Fruit fly (Drosophila melanogaster) whole organism, embryonic: ENCODE results near the gene CG43999.

Experiments used
- Atf-2 ChIP-seq: fragments of 200-800 bp; sonication (Bioruptor generic); optimal IDR thresholded peaks from 2 replicates; lab custom pipeline; 2016; ENCODE audit warnings: missing biosample characterization, missing genetic modification characterization
- B-H2 ChIP-seq: fragments of 200-800 bp; sonication (Bioruptor generic); optimal IDR thresholded peaks from 2 replicates; lab custom pipeline; 2018; ENCODE audit warnings: missing biosample characterization, mild to moderate bottlenecking, missing genetic modification characterization
- CG10209 ChIP-seq: fragments of 200-800 bp; sonication (Bioruptor generic); optimal IDR thresholded peaks from 3 replicates; lab custom pipeline; 2017; ENCODE audit warnings: missing biosample characterization, mild to moderate bottlenecking, missing genetic modification characterization, missing genetic modification reagents
- CG10366 ChIP-seq: fragments of 200-800 bp; sonication (Bioruptor generic); IDR thresholded peaks from 2 replicates; pipeline ENCODE4 v1.3.6; 2022; ENCODE audit warnings: missing biosample characterization, missing genetic modification characterization
- CG10462 ChIP-seq: fragments of 200-800 bp; sonication (Bioruptor generic); optimal IDR thresholded peaks from 2 replicates; lab custom pipeline; 2016; ENCODE audit warnings: missing biosample characterization, missing genetic modification characterization
- CG11695 ChIP-seq: fragments of 200-800 bp; sonication (Bioruptor generic); IDR thresholded peaks from 3 replicates; pipeline ENCODE4 v1.3.6; 2022; ENCODE audit warnings: missing biosample characterization, missing genetic modification characterization
- CG13775 ChIP-seq: fragments of 200-800 bp; sonication (Bioruptor generic); optimal IDR thresholded peaks from 3 replicates; lab custom pipeline; 2017; ENCODE audit warnings: missing biosample characterization, mild to moderate bottlenecking, missing genetic modification characterization
- CG14014 ChIP-seq: fragments of 200-800 bp; sonication (Bioruptor generic); IDR thresholded peaks from 2 replicates; pipeline ENCODE4 v1.3.6; 2022; ENCODE audit warnings: missing biosample characterization, missing genetic modification characterization
- CG15269 ChIP-seq: fragments of 200-800 bp; sonication (Bioruptor generic); optimal IDR thresholded peaks from 2 replicates; lab custom pipeline; 2018; ENCODE audit warnings: missing biosample characterization, mild to moderate bottlenecking, missing genetic modification characterization, moderate library complexity
- CG15514 ChIP-seq: fragments of 200-800 bp; sonication (Bioruptor generic); optimal IDR thresholded peaks from 3 replicates; lab custom pipeline; 2017; ENCODE audit warnings: missing biosample characterization, missing genetic modification characterization, mild to moderate bottlenecking, moderate library complexity, missing genetic modification reagents
- CG1602 ChIP-seq: fragments of 200-800 bp; sonication (Bioruptor generic); optimal IDR thresholded peaks from 3 replicates; lab custom pipeline; 2016; ENCODE audit warnings: missing biosample characterization, missing genetic modification characterization
- CG17328 ChIP-seq: fragments of 200-800 bp; sonication (Bioruptor generic); IDR thresholded peaks from 2 replicates; pipeline ENCODE4 v1.3.6; 2022; ENCODE audit warnings: missing biosample characterization, missing genetic modification characterization
- CG17361 ChIP-seq: fragments of 200-800 bp; sonication (Bioruptor generic); IDR thresholded peaks from 3 replicates; pipeline ENCODE4 v1.3.6; 2022; ENCODE audit warnings: missing biosample characterization, missing genetic modification characterization
- CG2199 ChIP-seq: fragments of 200-800 bp; sonication (Bioruptor generic); IDR thresholded peaks from 3 replicates; pipeline ENCODE4 v1.3.6; 2022; ENCODE audit warnings: missing biosample characterization, missing genetic modification characterization
- CG2678 ChIP-seq: fragments of 200-800 bp; sonication (Bioruptor generic); optimal IDR thresholded peaks from 3 replicates; lab custom pipeline; 2019; ENCODE audit warnings: missing biosample characterization, mild to moderate bottlenecking, missing genetic modification characterization, moderate library complexity
- CG33557 ChIP-seq: fragments of 200-800 bp; sonication (Bioruptor generic); optimal IDR thresholded peaks from 2 replicates; lab custom pipeline; 2019; ENCODE audit warnings: missing biosample characterization, mild to moderate bottlenecking, missing genetic modification characterization, moderate library complexity
- CG34422 ChIP-seq: fragments of 200-800 bp; sonication (Bioruptor generic); IDR thresholded peaks from 3 replicates; pipeline ENCODE4 v1.3.6; 2022; ENCODE audit warnings: missing biosample characterization, missing genetic modification characterization
- CG3726 ChIP-seq: fragments of 200-800 bp; sonication (Bioruptor generic); IDR thresholded peaks from 3 replicates; pipeline ENCODE4, ENCODE4 v1.3.6; 2022; ENCODE audit warnings: missing biosample characterization, missing genetic modification characterization
- CG4707 ChIP-seq: fragments of 200-800 bp; sonication (Bioruptor generic); optimal IDR thresholded peaks from 2 replicates; lab custom pipeline; 2018; ENCODE audit warnings: missing biosample characterization, mild to moderate bottlenecking, missing genetic modification characterization, moderate library complexity
- CG4820 ChIP-seq: fragments of 200-800 bp; sonication (Bioruptor generic); optimal IDR thresholded peaks from 3 replicates; lab custom pipeline; 2016; ENCODE audit warnings: missing biosample characterization, missing genetic modification characterization
- CG6765 ChIP-seq: fragments of 200-800 bp; sonication (Bioruptor generic); optimal IDR thresholded peaks from 3 replicates; lab custom pipeline; 2017; ENCODE audit warnings: missing biosample characterization, mild to moderate bottlenecking, missing genetic modification characterization
- CG9817 ChIP-seq: fragments of 200-800 bp; sonication (Bioruptor generic); optimal IDR thresholded peaks from 2 replicates; lab custom pipeline; 2018; ENCODE audit warnings: missing biosample characterization, mild to moderate bottlenecking, missing genetic modification characterization, moderate library complexity
- CG9932 ChIP-seq: fragments of 200-800 bp; sonication (Bioruptor generic); IDR thresholded peaks from 2 replicates; pipeline ENCODE4 v1.3.6; 2022; ENCODE audit warnings: missing biosample characterization, missing genetic modification characterization
- CHES-1-like ChIP-seq: fragments of 200-800 bp; sonication (Bioruptor generic); optimal IDR thresholded peaks from 2 replicates; lab custom pipeline; 2016; ENCODE audit warnings: missing biosample characterization, missing genetic modification characterization
- Dad ChIP-seq: fragments of 200-800 bp; sonication (Bioruptor generic); optimal IDR thresholded peaks from 3 replicates; lab custom pipeline; 2016; ENCODE audit warnings: missing biosample characterization, missing genetic modification characterization
- Dip2 ChIP-seq: fragments of 200-800 bp; sonication (Bioruptor generic); IDR thresholded peaks from 2 replicates; pipeline ENCODE4 v1.3.6; 2022; ENCODE audit warnings: missing biosample characterization, missing genetic modification characterization
- Fer2 ChIP-seq: fragments of 200-800 bp; sonication (Bioruptor generic); optimal IDR thresholded peaks from 2 replicates; lab custom pipeline; 2018; ENCODE audit warnings: missing biosample characterization, mild to moderate bottlenecking, missing genetic modification characterization, moderate library complexity
- HLH54F ChIP-seq: fragments of 200-800 bp; sonication (Bioruptor generic); optimal IDR thresholded peaks from 3 replicates; lab custom pipeline; 2016; ENCODE audit warnings: missing biosample characterization, missing genetic modification characterization
- Hr3 ChIP-seq: fragments of 200-800 bp; sonication (Bioruptor generic); optimal IDR thresholded peaks from 3 replicates; lab custom pipeline; 2016; ENCODE audit warnings: missing biosample characterization, missing genetic modification characterization
- Hr78 ChIP-seq, 2 experiments: fragments of 200-800 bp in 1 of 2; fragments of >200 bp in 1 of 2; sonication (Bioruptor generic) in 1 of 2; optimal IDR thresholded peaks; 2 replicates each; lab custom pipeline; 2017 to 2019; ENCODE audit warnings: missing biosample characterization in 2 of 2, missing genetic modification characterization in 2 of 2, mild to moderate bottlenecking in 1 of 2, moderate library complexity in 1 of 2
- Med ChIP-seq: fragments of 200-800 bp; sonication (Bioruptor generic); peaks from one replicate; lab custom pipeline; 2016; ENCODE audit warnings: missing biosample characterization, missing genetic modification characterization, mild to moderate bottlenecking, inconsistent platforms, moderate library complexity
- Sox102F ChIP-seq: fragments of 200-800 bp; sonication (Bioruptor generic); optimal IDR thresholded peaks from 2 replicates; lab custom pipeline; 2018; ENCODE audit warnings: missing biosample characterization, mild to moderate bottlenecking, missing genetic modification characterization, moderate library complexity
- Ssrp ChIP-seq: fragments of 200-800 bp; sonication (Bioruptor generic); optimal IDR thresholded peaks from 2 replicates; lab custom pipeline; 2018; ENCODE audit warnings: missing biosample characterization, mild to moderate bottlenecking, missing genetic modification characterization, moderate library complexity
- chif ChIP-seq, 2 experiments: fragments of 200-800 bp; sonication (Bioruptor generic); optimal IDR thresholded peaks; 3 replicates each; lab custom pipeline; 2016; ENCODE audit warnings: missing biosample characterization in 2 of 2, missing genetic modification characterization in 2 of 2
- fd96Cb ChIP-seq: fragments of 200-800 bp; sonication (Bioruptor generic); optimal IDR thresholded peaks from 2 replicates; lab custom pipeline; 2018; ENCODE audit warnings: missing biosample characterization, mild to moderate bottlenecking, missing genetic modification characterization, moderate library complexity
- gcm ChIP-seq: fragments of 200-800 bp; sonication (Bioruptor generic); optimal IDR thresholded peaks from 2 replicates; lab custom pipeline; 2019; ENCODE audit warnings: missing biosample characterization, mild to moderate bottlenecking, missing genetic modification characterization, moderate library complexity
- lmd ChIP-seq: fragments of 200-800 bp; sonication (Bioruptor generic); IDR thresholded peaks from 2 replicates; pipeline ENCODE4 v1.3.6; 2022; ENCODE audit warnings: missing biosample characterization, missing genetic modification characterization
- lov ChIP-seq, 2 experiments: fragments of 200-800 bp in 1 of 2; fragments of >200 bp in 1 of 2; sonication (Bioruptor generic) in 1 of 2; IDR thresholded peaks in 1 of 2; optimal IDR thresholded peaks in 1 of 2; 2 replicates in 1 of 2; 3 replicates in 1 of 2; pipeline versions ENCODE4 v1.3.6 to Lab custom; 2017 to 2022; ENCODE audit warnings: missing biosample characterization in 1 of 2, missing genetic modification characterization in 1 of 2
- otp ChIP-seq: fragments of 200-800 bp; sonication (Bioruptor generic); IDR thresholded peaks from 3 replicates; pipeline ENCODE4, ENCODE4 v1.3.6; 2022; ENCODE audit warnings: missing biosample characterization, missing genetic modification characterization
- prd ChIP-seq, 3 experiments: fragments of >200 bp in 2 of 3; fragments of 200-800 bp in 1 of 3; sonication (Bioruptor generic) in 1 of 3; optimal IDR thresholded peaks in 2 of 3; IDR thresholded peaks in 1 of 3; 2 replicates in 2 of 3; 3 replicates in 1 of 3; pipeline versions ENCODE4 v1.3.6 to Lab custom; 2017 to 2022; ENCODE audit warnings: missing biosample characterization in 1 of 3, missing genetic modification characterization in 1 of 3
- pum ChIP-seq: fragments of 200-800 bp; sonication (Bioruptor generic); optimal IDR thresholded peaks from 2 replicates; lab custom pipeline; 2016; ENCODE audit warnings: missing biosample characterization, missing genetic modification characterization
- ranshi ChIP-seq: fragments of 200-800 bp; sonication (Bioruptor generic); IDR thresholded peaks from 2 replicates; pipeline ENCODE4 v1.3.6; 2022; ENCODE audit warnings: missing biosample characterization, missing genetic modification characterization
- row ChIP-seq: fragments of 200-800 bp; sonication (Bioruptor generic); IDR thresholded peaks from 3 replicates; pipeline ENCODE4 v1.3.6; 2022; ENCODE audit warnings: missing biosample characterization, missing genetic modification characterization
- sqz ChIP-seq: fragments of 200-800 bp; sonication (Bioruptor generic); optimal IDR thresholded peaks from 3 replicates; lab custom pipeline; 2018; ENCODE audit warnings: missing biosample characterization, mild to moderate bottlenecking, missing genetic modification characterization
- stc ChIP-seq: fragments of 200-800 bp; sonication (Bioruptor generic); IDR thresholded peaks from 2 replicates; pipeline ENCODE4 v1.3.6; 2022; ENCODE audit warnings: missing biosample characterization, missing genetic modification characterization
- ttk ChIP-seq: fragments of 200-800 bp; sonication (Bioruptor generic); IDR thresholded peaks from 2 replicates; pipeline ENCODE4 v2.1.2; 2022; ENCODE audit warnings: missing biosample characterization, missing genetic modification characterization
- vfl ChIP-seq: fragments of 200-800 bp; sonication (Bioruptor generic); optimal IDR thresholded peaks from 2 replicates; lab custom pipeline; 2016; ENCODE audit warnings: missing biosample characterization, missing genetic modification characterization

Gene CG43999

dm6 chr3R:23941643-23942424, 13.0 kb upstream of the CG43999 start (continued):
- TF ChIP-seq otp (0 out of 3 replicates have a peak, but pooled peaks have one; percentile 53), CG3726 (GFP tag; lab: Robert Waterston, UW) (no peak), B-H2 (no peak), pum (GFP tag; lab: Kevin White, UChicago) (peak; percentile 20), CG4707 (no peak), CG33557 (GFP tag; lab: Kevin White, UChicago) (no peak), Hr3 (GFP tag; lab: Kevin White, UChicago) (peak; percentile 26), row (peak; percentile 65), ranshi (GFP tag; lab: Robert Waterston, UW) (peak; percentile 57), Dip2 (no peak), Med (GFP tag; lab: Kevin White, UChicago) (peak; percentile 85), CG34422 (GFP tag; lab: Robert Waterston, UW) (peak; percentile 27; the same call in 1 of the 3 replicates), CG15514 (GFP tag; lab: Kevin White, UChicago) (peak; percentile 11), CG15269 (tag; lab: Kevin White, UChicago) (peak; percentile 19), Fer2 (tag; lab: Kevin White, UChicago) (no peak), HLH54F (GFP tag; lab: Kevin White, UChicago) (no peak), CHES-1-like (GFP tag; lab: Kevin White, UChicago) (peak; percentile 44), lov (optimal IDR thresholded peaks at IDR 0.05; lab: Kevin White, UChicago) (no peak), lov (GFP tag; IDR thresholded peaks at IDR 0.05; lab: Robert Waterston, UW) (0 out of 3 replicates have a peak, but pooled peaks have one; percentile 27), fd96Cb (tag; lab: Kevin White, UChicago) (peak; percentile 8), CG9817 (tag; lab: Kevin White, UChicago) (peak; percentile 21), CG10366 (no peak), sqz (GFP tag; lab: Kevin White, UChicago) (peak; percentile 44), stc (GFP tag; lab: Robert Waterston, UW) (peak; percentile 66), ttk (GFP tag; lab: Robert Waterston, UW) (peak; percentile 40; the same call in 1 of the 2 replicates), CG9932 (GFP tag; lab: Robert Waterston, UW) (peak; percentile 74), gcm (GFP tag; lab: Kevin White, UChicago) (no peak), CG10209 (GFP tag; lab: Kevin White, UChicago) (peak; percentile 32), chif (GFP tag; optimal IDR thresholded peaks at IDR 0.05; lab: Kevin White, UChicago) (peak; percentile 15 to 45), CG2199 (GFP tag; lab: Robert Waterston, UW) (0 out of 3 replicates have a peak, but pooled peaks have one; percentile 55), CG2678 (peak; percentile 42), CG1602 (GFP tag; lab: Kevin White, UChicago) (peak; percentile 25), CG13775 (peak; percentile 19), Dad (GFP tag; lab: Kevin White, UChicago) (no peak), Hr78 (GFP tag; optimal IDR thresholded peaks at IDR 0.05; lab: Kevin White, UChicago) (no peak), prd (optimal IDR thresholded peaks at IDR 0.05; lab: Kevin White, UChicago) (no peak), prd (GFP tag; IDR thresholded peaks at IDR 0.05; lab: Robert Waterston, UW) (peak; percentile 75), Ssrp (tag; lab: Kevin White, UChicago) (peak; percentile 16), CG14014 (no peak), CG17328 (peak; percentile 46; the same call in 1 of the 2 replicates), Atf-2 (no peak), CG10462 (GFP tag; lab: Kevin White, UChicago) (no peak), CG4820 (GFP tag; lab: Kevin White, UChicago) (peak; percentile 22), vfl (peak; percentile 2), lmd (peak; percentile 61; the same call in 1 of the 2 replicates), CG6765 (GFP tag; lab: Kevin White, UChicago) (peak; percentile 18), CG17361 (GFP tag; lab: Robert Waterston, UW) (0 out of 3 replicates have a peak, but pooled peaks have one; percentile 34), CG11695 (GFP tag; lab: Robert Waterston, UW) (peak; percentile 37; the same call in 1 of the 3 replicates), Sox102F (GFP tag; lab: Kevin White, UChicago) (peak; percentile 50)
